Fruit fly (Drosophila melanogaster) whole organism: ENCODE measurements around the gene CG11858.

Experiments used
- Dll ChIP-seq: fragments of >200 bp; optimal IDR thresholded peaks from 2 replicates; lab custom pipeline; 2017
- EcR ChIP-seq, 2 experiments: fragments of >200 bp; optimal IDR thresholded peaks; 2 replicates each; lab custom pipeline; 2017; ENCODE audit warnings: missing biosample characterization in 2 of 2, missing genetic modification characterization in 2 of 2, missing genetic modification reagents in 2 of 2
- psq ChIP-seq: fragments of >200 bp; optimal IDR thresholded peaks from 2 replicates; lab custom pipeline; 2017
- usp ChIP-seq: fragments of >200 bp; optimal IDR thresholded peaks from 2 replicates; lab custom pipeline; 2017; ENCODE audit warnings: missing biosample characterization, missing genetic modification characterization, mixed read lengths

DNA sequence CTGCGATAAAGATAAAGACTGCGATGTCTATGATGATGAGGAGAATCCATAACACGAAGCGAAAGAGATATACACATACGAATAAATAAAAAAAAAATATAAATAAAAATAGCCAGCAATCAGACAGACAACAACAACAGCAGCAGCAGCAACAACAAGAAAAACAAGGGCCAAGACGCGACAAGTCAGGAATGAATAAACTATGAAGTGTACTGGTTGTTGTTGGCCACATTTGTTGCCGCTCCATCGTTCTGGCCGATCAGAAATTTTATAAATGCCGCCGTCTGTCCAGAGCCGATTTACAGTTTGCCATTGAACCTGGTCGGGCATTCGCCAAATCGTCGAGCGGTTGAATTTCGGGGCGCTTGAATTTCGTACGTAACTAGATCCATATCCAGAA is 25.2 kb upstream of the CG11858 start, which contains the start of gene Jhbp7:
- TF ChIP-seq psq (lab: Kevin White, UChicago) (no peak), Dll (no peak), EcR (GFP tag; optimal IDR thresholded peaks at IDR 0.05; lab: Kevin White, UChicago) (no peak), usp (GFP tag; lab: Kevin White, UChicago) (no peak)
